Worm (Caenorhabditis elegans): Measurements from ENCODE around the gene C49C8.3.

Gene C49C8.3

DNA sequence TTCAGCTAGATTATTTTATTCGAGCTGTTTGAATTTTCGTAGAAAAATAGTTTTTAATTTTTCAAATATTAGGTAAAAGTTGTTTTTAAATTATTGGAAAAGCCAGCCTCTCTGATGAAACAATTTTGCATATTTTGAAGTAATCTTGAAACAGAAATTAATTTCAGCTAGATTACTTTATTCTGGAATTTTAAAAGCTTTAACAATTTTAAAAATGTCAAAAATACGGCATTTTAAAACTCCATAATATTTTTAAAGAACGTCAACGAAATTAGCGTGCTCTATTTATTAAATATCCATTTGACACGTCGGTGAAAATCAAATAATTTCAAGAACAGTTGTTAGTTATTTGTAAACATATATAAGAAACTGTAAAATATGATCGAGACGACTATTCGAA, 41.7 kb upstream of the C49C8.3 start, which contains the start of gene Y59H11AR.10:
Gene Y59H11AR.10, plus strand, starts transcription at position 301 of the 400 bp plus-strand sequence.
- no peak for TF ChIP-seq sptf-1 (tag; optimal IDR thresholded peaks at IDR 0.05)
- TF ChIP-seq mep-1 (tag; optimal IDR thresholded peaks at IDR 0.05): no peak
- TF ChIP-seq efl-1 (optimal IDR thresholded peaks at IDR 0.05): no peak
- TF ChIP-seq efl-1 (GFP tag; optimal IDR thresholded peaks at IDR 0.05 in 1 of 2): peak in 1 of 2 experiments; percentile 57

DNA sequence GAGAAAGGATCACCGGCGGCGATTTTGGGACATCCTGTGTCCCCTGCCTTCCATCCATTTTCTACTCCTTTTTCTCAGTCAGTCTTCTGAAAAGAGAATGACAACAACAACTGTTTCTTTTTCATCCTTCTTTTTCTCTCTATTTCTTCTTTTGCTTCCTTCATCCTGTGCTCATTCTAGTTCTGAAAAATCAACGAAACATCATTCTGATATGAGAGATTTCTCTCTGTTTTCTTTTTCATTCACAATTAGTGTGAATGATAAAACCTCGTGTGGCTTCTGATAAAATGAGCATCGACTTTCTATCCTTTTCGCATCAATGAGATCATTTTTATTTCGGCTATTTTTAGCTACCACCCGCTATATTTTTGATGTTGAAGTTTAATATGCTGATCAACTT, 39.3 kb upstream of the C49C8.3 start:
- TF ChIP-seq hlh-17 (GFP tag; optimal IDR thresholded peaks at IDR 0.05; ENCODE audit: borderline replicate concordance) (no peak), nhr-12 (tag; optimal IDR thresholded peaks at IDR 0.05) (no peak), nhr-84 (tag; optimal IDR thresholded peaks at IDR 0.05) (no peak), nhr-20 (tag; optimal IDR thresholded peaks at IDR 0.05) (peak; percentile 50), ces-1 (GFP tag; optimal IDR thresholded peaks at IDR 0.05) (no peak), C16A3.4 (tag; optimal IDR thresholded peaks at IDR 0.05) (no peak), lin-15B (tag; optimal IDR thresholded peaks at IDR 0.05) (no peak), ets-5 (GFP tag; IDR thresholded peaks at IDR 0.05) (no peak), unc-130 (tag; optimal IDR thresholded peaks at IDR 0.05) (no peak), xbp-1 (tag; optimal IDR thresholded peaks at IDR 0.05) (no peak), aly-2 (tag; optimal IDR thresholded peaks at IDR 0.05) (no peak), fkh-4 (tag; optimal IDR thresholded peaks at IDR 0.05; ENCODE audit: borderline replicate concordance) (no peak), mef-2 (tag; optimal IDR thresholded peaks at IDR 0.05) (peak; percentile 80), ceh-88 (GFP tag; IDR thresholded peaks at IDR 0.05) (no peak), tbx-2 (tag; optimal IDR thresholded peaks at IDR 0.05) (peak; percentile 20), unc-62 (GFP tag; optimal IDR thresholded peaks at IDR 0.05) (no peak), fkh-10 (GFP tag; optimal IDR thresholded peaks at IDR 0.05) (no peak), elt-2 (tag; optimal IDR thresholded peaks at IDR 0.05) (no peak), ztf-4 (tag; optimal IDR thresholded peaks at IDR 0.05) (no peak), nhr-77 (tag; optimal IDR thresholded peaks at IDR 0.05) (no peak), dpl-1 (GFP tag; optimal IDR thresholded peaks at IDR 0.05) (no peak), vab-15 (tag; optimal IDR thresholded peaks at IDR 0.05) (no peak), nhr-90 (tag; optimal IDR thresholded peaks at IDR 0.05; ENCODE audit: poor library complexity) (no peak), Y116A8C.19 (tag; optimal IDR thresholded peaks at IDR 0.05; ENCODE audit: borderline replicate concordance) (no peak), mep-1 (tag; optimal IDR thresholded peaks at IDR 0.05) (no peak), ceh-90 (tag; optimal IDR thresholded peaks at IDR 0.05) (no peak), zag-1 (tag; optimal IDR thresholded peaks at IDR 0.05) (no peak), ama-1 (optimal IDR thresholded peaks at IDR 0.05) (no peak), elt-3 (tag; optimal IDR thresholded peaks at IDR 0.05) (no peak), unc-30 (tag; optimal IDR thresholded peaks at IDR 0.05) (no peak), pqm-1 (tag; optimal IDR thresholded peaks at IDR 0.05) (no peak), nhr-47 (tag; optimal IDR thresholded peaks at IDR 0.05) (peak; percentile 26), efl-3 (GFP tag; optimal IDR thresholded peaks at IDR 0.05) (no peak), egl-13 (tag; optimal IDR thresholded peaks at IDR 0.05) (no peak), irx-1 (tag; optimal IDR thresholded peaks at IDR 0.05) (no peak), unc-98 (GFP tag; IDR thresholded peaks at IDR 0.05) (0 out of 2 replicates have a peak, but pooled peaks have one; percentile 10), egl-27 (tag; optimal IDR thresholded peaks at IDR 0.05) (no peak), nhr-19 (GFP tag; conservative IDR thresholded peaks at IDR 0.05) (peak; percentile 66), lin-13 (GFP tag; optimal IDR thresholded peaks at IDR 0.05) (no peak), alr-1 (tag; optimal IDR thresholded peaks at IDR 0.05; ENCODE audit: borderline replicate concordance) (no peak), C04F5.9 (tag; optimal IDR thresholded peaks at IDR 0.05) (no peak), efl-1 (optimal IDR thresholded peaks at IDR 0.05) (peak in 1 of 2 experiments; percentile 20), efl-1 (GFP tag; optimal IDR thresholded peaks at IDR 0.05 in 1 of 2) (no peak), blmp-1 (tag; optimal IDR thresholded peaks at IDR 0.05) (no peak), pax-3 (tag; optimal IDR thresholded peaks at IDR 0.05) (no peak), sup-37 (GFP tag; optimal IDR thresholded peaks at IDR 0.05) (no peak), pag-3 (tag; optimal IDR thresholded peaks at IDR 0.05; ENCODE audit: borderline replicate concordance, insufficient read depth) (no peak), nhr-28 (tag; optimal IDR thresholded peaks at IDR 0.05) (no peak), swsn-7 (tag; optimal IDR thresholded peaks at IDR 0.05) (peak; percentile 4), snu-23 (GFP tag; optimal IDR thresholded peaks at IDR 0.05) (peak; percentile 57)
